Fruit fly (Drosophila melanogaster): Measurements from ENCODE around the gene Pli.

Pli gene

dm6 chr3R:23820290-23820689, 69.6 kb downstream of the Pli start (continued):
- peak; percentile 50 for TF ChIP-seq CG11504 (tag; optimal IDR thresholded peaks at IDR 0.05)
- TF ChIP-seq Jarid2 (GFP tag; optimal IDR thresholded peaks at IDR 0.05) = peak; percentile 52
- TF ChIP-seq pb (GFP tag; optimal IDR thresholded peaks at IDR 0.05) = no peak
- peak; percentile 18; the same call in 1 of the 3 replicates for TF ChIP-seq B-H1 (GFP tag; IDR thresholded peaks at IDR 0.05)
- no peak for TF ChIP-seq CG12104 (GFP tag; optimal IDR thresholded peaks at IDR 0.05)
- TF ChIP-seq Aef1 (GFP tag; IDR thresholded peaks at IDR 0.05) = no peak
- peak; percentile 60 for TF ChIP-seq ewg (GFP tag; optimal IDR thresholded peaks at IDR 0.05)
- TF ChIP-seq Lpt (GFP tag; optimal IDR thresholded peaks at IDR 0.05) = no peak
- TF ChIP-seq Hr51 (GFP tag; optimal IDR thresholded peaks at IDR 0.05) = peak in 1 of 2 experiments; percentile 21
- no peak for TF ChIP-seq CG6765 (GFP tag; optimal IDR thresholded peaks at IDR 0.05)
- no peak for TF ChIP-seq CG15073 (GFP tag; optimal IDR thresholded peaks at IDR 0.05)
- no peak for TF ChIP-seq insv (GFP tag; optimal IDR thresholded peaks at IDR 0.05)
- no peak for TF ChIP-seq tap (tag; optimal IDR thresholded peaks at IDR 0.05)
- TF ChIP-seq CG2712 (tag; optimal IDR thresholded peaks at IDR 0.05) = peak; percentile 52
- no peak for TF ChIP-seq dm (GFP tag; optimal IDR thresholded peaks at IDR 0.05)
- TF ChIP-seq Six4 (GFP tag; optimal IDR thresholded peaks at IDR 0.05) = no peak
- no peak for TF ChIP-seq tx (GFP tag; optimal IDR thresholded peaks at IDR 0.05)
- TF ChIP-seq exex (tag; optimal IDR thresholded peaks at IDR 0.05) = no peak
- TF ChIP-seq h (optimal IDR thresholded peaks at IDR 0.05) = no peak
- no peak for TF ChIP-seq pita (GFP tag; optimal IDR thresholded peaks at IDR 0.05)
- peak; percentile 25 for TF ChIP-seq lab (GFP tag; optimal IDR thresholded peaks at IDR 0.05)
- peak; percentile 3 for TF ChIP-seq CG8388 (GFP tag; optimal IDR thresholded peaks at IDR 0.05)
- no peak for TF ChIP-seq CG10959 (GFP tag; IDR thresholded peaks at IDR 0.05)
- TF ChIP-seq sd (tag; optimal IDR thresholded peaks at IDR 0.05) = peak; percentile 90
- no peak for TF ChIP-seq cato (GFP tag; optimal IDR thresholded peaks at IDR 0.05; ENCODE audit: borderline replicate concordance)
- TF ChIP-seq NK7.1 (GFP tag; optimal IDR thresholded peaks at IDR 0.05) = no peak
- no peak for TF ChIP-seq ro (GFP tag; IDR thresholded peaks at IDR 0.05)
- TF ChIP-seq dmrt11E (tag; optimal IDR thresholded peaks at IDR 0.05) = no peak
- TF ChIP-seq CTCF (GFP tag; optimal IDR thresholded peaks at IDR 0.05) = peak; percentile 9
- TF ChIP-seq chif (GFP tag; optimal IDR thresholded peaks at IDR 0.05) = no peak
- TF ChIP-seq Camta (GFP tag; optimal IDR thresholded peaks at IDR 0.05) = no peak
- TF ChIP-seq CG16813 (GFP tag; IDR thresholded peaks at IDR 0.05; ENCODE audit: partially characterized antibody) = no peak; the same call in 2 of the 3 replicates
- peak; percentile 81 for TF ChIP-seq CG12659 (GFP tag; optimal IDR thresholded peaks at IDR 0.05)
- TF ChIP-seq CG2116 (GFP tag; optimal IDR thresholded peaks at IDR 0.05) = peak; percentile 16
- peak; percentile 34 for TF ChIP-seq Fer1 (GFP tag; optimal IDR thresholded peaks at IDR 0.05)
- TF ChIP-seq NfI (GFP tag; optimal IDR thresholded peaks at IDR 0.05) = peak; percentile 39
- TF ChIP-seq CG6272 (GFP tag; IDR thresholded peaks at IDR 0.05) = peak; percentile 42; the same call in 1 of the 2 replicates
- no peak for TF ChIP-seq salm (tag; optimal IDR thresholded peaks at IDR 0.05)
- TF ChIP-seq CG3726 (GFP tag; IDR thresholded peaks at IDR 0.05) = no peak
- no peak for TF ChIP-seq CG1233 (GFP tag; optimal IDR thresholded peaks at IDR 0.05)
- no peak for TF ChIP-seq z (GFP tag; IDR thresholded peaks at IDR 0.05)
- no peak for TF ChIP-seq Lim3 (GFP tag; IDR thresholded peaks at IDR 0.05)
- TF ChIP-seq bowl (GFP tag; IDR thresholded peaks at IDR 0.05) = no peak
- no peak for TF ChIP-seq D (optimal IDR thresholded peaks at IDR 0.05)
- TF ChIP-seq D (GFP tag; optimal IDR thresholded peaks at IDR 0.05) = no peak
- no peak for TF ChIP-seq CG17568 (GFP tag; optimal IDR thresholded peaks at IDR 0.05)
- no peak for TF ChIP-seq vnd (GFP tag; IDR thresholded peaks at IDR 0.05; ENCODE audit: partially characterized antibody)
- TF ChIP-seq CG31224 (GFP tag; IDR thresholded peaks at IDR 0.05) = no peak
- peak; percentile 22 for TF ChIP-seq CG12769 (tag; optimal IDR thresholded peaks at IDR 0.05)
- TF ChIP-seq stwl (tag; optimal IDR thresholded peaks at IDR 0.05) = peak; percentile 90
- TF ChIP-seq PHDP (tag; optimal IDR thresholded peaks at IDR 0.05) = peak; percentile 16
- TF ChIP-seq gcm2 (GFP tag; optimal IDR thresholded peaks at IDR 0.05) = no peak

Measured in whole organism, embryonic.